Worm (Caenorhabditis elegans) whole organism, L2 larva: ENCODE data around the gene T20B5.2.

ENCODE experiments used
- ama-1 ChIP-seq: fragments of 150-350 bp; optimal IDR thresholded peaks from 2 replicates; lab custom pipeline; 2018; ENCODE audit warnings: inconsistent platforms
- blmp-1 ChIP-seq: sonication (generic microtip); optimal IDR thresholded peaks from 2 replicates; lab custom pipeline; 2017; ENCODE audit warnings: missing genetic modification characterization, mild to moderate bottlenecking, missing compliant biosample characterization, antibody characterized with exemption, moderate library complexity; ENCODE audit not compliant: insufficient read depth
- mdl-1 ChIP-seq, 2 experiments: fragments of 150-350 bp in 1 of 2; sonication (generic microtip) in 1 of 2; optimal IDR thresholded peaks; 2 replicates each; lab custom pipeline; 2017; ENCODE audit warnings: missing biosample characterization in 2 of 2, missing genetic modification characterization in 2 of 2
- snpc-4 ChIP-seq: fragments of 150-350 bp; optimal IDR thresholded peaks from 2 replicates; lab custom pipeline; 2014; ENCODE audit warnings: missing biosample characterization, missing genetic modification characterization
- unc-39 ChIP-seq: fragments of 150-350 bp; optimal IDR thresholded peaks from 2 replicates; lab custom pipeline; 2014; ENCODE audit warnings: missing biosample characterization, missing genetic modification characterization
- zag-1 ChIP-seq: fragments of 150-350 bp; optimal IDR thresholded peaks from 2 replicates; lab custom pipeline; 2014; ENCODE audit warnings: missing biosample characterization, missing genetic modification characterization
- ztf-4 ChIP-seq: fragments of 150-350 bp; optimal IDR thresholded peaks from 2 replicates; lab custom pipeline; 2014; ENCODE audit warnings: missing biosample characterization, missing genetic modification characterization

DNA sequence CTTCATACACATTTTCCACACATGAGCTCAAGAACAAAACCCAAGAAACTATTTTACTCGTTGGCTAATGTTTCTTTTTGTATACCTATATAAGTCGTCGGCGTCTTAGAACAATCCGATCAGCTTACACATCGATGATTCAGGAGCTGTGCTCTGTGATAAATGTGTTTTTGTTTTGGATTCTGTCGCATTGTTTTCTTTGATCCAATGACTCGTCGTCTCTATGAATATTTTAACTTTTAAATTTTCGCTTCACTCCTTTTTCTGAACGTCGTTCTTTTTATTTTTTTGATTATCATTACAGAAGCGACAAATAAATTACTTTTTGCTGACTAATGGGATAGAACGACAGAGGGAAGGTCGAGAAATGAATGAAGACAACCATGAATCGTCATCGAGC, 39.6 kb upstream of the T20B5.2 start, which contains the start of gene B0416.3:
- TF ChIP-seq ztf-4 (tag; lab: Kevin White, UChicago) (no peak), blmp-1 (tag; lab: Kevin White, UChicago) (no peak), mdl-1 (tag; optimal IDR thresholded peaks at IDR 0.05; lab: Kevin White, UChicago) (no peak), unc-39 (tag; lab: Kevin White, UChicago) (no peak), snpc-4 (tag; lab: Kevin White, UChicago) (no peak), ama-1 (no peak), zag-1 (tag; lab: Kevin White, UChicago) (no peak)
